Fruit fly (Drosophila melanogaster): ENCODE measurements around the gene Nab2.
A peak's percentile ranks its signal among the peaks of the same experiment; 100 is the strongest.

dm6 chr3R:24276104-24277008 lies 41.9 kb downstream of the Nab2 start, which contains the start of gene Orct:
- TF ChIP-seq CG4318 (GFP tag; optimal IDR thresholded peaks at IDR 0.05) (peak; percentile 52), CG31627 (GFP tag; optimal IDR thresholded peaks at IDR 0.05) (peak; percentile 58), Blimp-1 (GFP tag; optimal IDR thresholded peaks at IDR 0.05) (peak; percentile 44), acj6 (GFP tag; optimal IDR thresholded peaks at IDR 0.05) (peak; percentile 55), Eip75B (GFP tag; optimal IDR thresholded peaks at IDR 0.05) (peak; percentile 64), eg (GFP tag; IDR thresholded peaks at IDR 0.05) (peak; percentile 41; the same call in 1 of the 3 replicates), fd59A (GFP tag; optimal IDR thresholded peaks at IDR 0.05) (peak; percentile 44), cyc (GFP tag; optimal IDR thresholded peaks at IDR 0.05) (peak; percentile 50), Gug (GFP tag; IDR thresholded peaks at IDR 0.05) (peak; percentile 43; the same call in 1 of the 2 replicates), CG6808 (GFP tag; optimal IDR thresholded peaks at IDR 0.05) (peak; percentile 50), Hr39 (GFP tag; optimal IDR thresholded peaks at IDR 0.05) (peak; percentile 60)

Measured in whole organism, prepupa.